Fruit fly (Drosophila melanogaster) whole organism, embryonic: ENCODE measurements around the gene Syt1.

Experiments used
- Adf1 ChIP-seq: fragments of 200-800 bp; sonication (Bioruptor generic); IDR thresholded peaks from 2 replicates; pipeline ENCODE4 v1.3.6; 2022; ENCODE audit warnings: missing biosample characterization, missing genetic modification characterization
- Atf6 ChIP-seq: fragments of 200-800 bp; sonication (Bioruptor generic); IDR thresholded peaks from 2 replicates; pipeline ENCODE4 v1.3.6; 2022; ENCODE audit warnings: missing biosample characterization, missing genetic modification characterization
- CG1024 ChIP-seq: fragments of 200-800 bp; sonication (Bioruptor generic); IDR thresholded peaks from 2 replicates; pipeline ENCODE4 v1.3.6; 2022; ENCODE audit warnings: missing biosample characterization, missing genetic modification characterization
- CG11085 ChIP-seq: fragments of 200-800 bp; sonication (Bioruptor generic); IDR thresholded peaks from 2 replicates; pipeline ENCODE4 v1.3.6; 2022; ENCODE audit warnings: missing biosample characterization, missing genetic modification characterization
- CG11504 ChIP-seq: fragments of 200-800 bp; sonication (Bioruptor generic); optimal IDR thresholded peaks from 3 replicates; lab custom pipeline; 2019; ENCODE audit warnings: missing biosample characterization, mild to moderate bottlenecking, missing genetic modification characterization, moderate library complexity
- CG12155 ChIP-seq: fragments of 200-800 bp; sonication (Bioruptor generic); optimal IDR thresholded peaks from 3 replicates; lab custom pipeline; 2016; ENCODE audit warnings: missing biosample characterization, missing genetic modification characterization
- CG1529 ChIP-seq: fragments of 200-800 bp; sonication (Bioruptor generic); optimal IDR thresholded peaks from 3 replicates; lab custom pipeline; 2018; ENCODE audit warnings: missing biosample characterization, missing genetic modification characterization
- CG15479 ChIP-seq: fragments of 200-800 bp; sonication (Bioruptor generic); optimal IDR thresholded peaks from 3 replicates; lab custom pipeline; 2019; ENCODE audit warnings: missing biosample characterization, mild to moderate bottlenecking, missing genetic modification characterization, moderate library complexity
- CG17912 ChIP-seq: fragments of 200-800 bp; sonication (Bioruptor generic); optimal IDR thresholded peaks from 2 replicates; lab custom pipeline; 2018; ENCODE audit warnings: missing biosample characterization, mild to moderate bottlenecking, missing genetic modification characterization
- CG18011 ChIP-seq: fragments of 200-800 bp; sonication (Bioruptor generic); optimal IDR thresholded peaks from 2 replicates; lab custom pipeline; 2017; ENCODE audit warnings: missing biosample characterization, missing genetic modification characterization, mild to moderate bottlenecking, moderate library complexity, missing genotype
- CG18599 ChIP-seq: fragments of 200-800 bp; sonication (Bioruptor generic); optimal IDR thresholded peaks from 3 replicates; lab custom pipeline; 2017; ENCODE audit warnings: missing biosample characterization, missing genetic modification characterization, mild to moderate bottlenecking, moderate library complexity, missing genetic modification reagents
- CG30403 ChIP-seq: fragments of 200-800 bp; sonication (Bioruptor generic); optimal IDR thresholded peaks from 3 replicates; lab custom pipeline; 2016; ENCODE audit warnings: missing biosample characterization, missing genetic modification characterization
- CG33557 ChIP-seq: fragments of 200-800 bp; sonication (Bioruptor generic); optimal IDR thresholded peaks from 2 replicates; lab custom pipeline; 2019; ENCODE audit warnings: missing biosample characterization, mild to moderate bottlenecking, missing genetic modification characterization, moderate library complexity
- CG3407 ChIP-seq: fragments of 200-800 bp; sonication (Bioruptor generic); optimal IDR thresholded peaks from 2 replicates; lab custom pipeline; 2018; ENCODE audit warnings: missing biosample characterization, mild to moderate bottlenecking, missing genetic modification characterization
- CG34224 ChIP-seq: fragments of 200-800 bp; sonication (Bioruptor generic); IDR thresholded peaks from 3 replicates; pipeline ENCODE4 v1.3.6; 2022; ENCODE audit warnings: missing biosample characterization, missing genetic modification characterization; ENCODE audit not compliant: partially characterized antibody
- CG34376 ChIP-seq: fragments of 200-800 bp; sonication (Bioruptor generic); optimal IDR thresholded peaks from 2 replicates; lab custom pipeline; 2018; ENCODE audit warnings: missing biosample characterization, mild to moderate bottlenecking, missing genetic modification characterization
- CG34422 ChIP-seq: fragments of 200-800 bp; sonication (Bioruptor generic); IDR thresholded peaks from 3 replicates; pipeline ENCODE4 v1.3.6; 2022; ENCODE audit warnings: missing biosample characterization, missing genetic modification characterization
- CG4707 ChIP-seq: fragments of 200-800 bp; sonication (Bioruptor generic); optimal IDR thresholded peaks from 2 replicates; lab custom pipeline; 2018; ENCODE audit warnings: missing biosample characterization, mild to moderate bottlenecking, missing genetic modification characterization, moderate library complexity
- CG6254 ChIP-seq: fragments of 200-800 bp; sonication (Bioruptor generic); optimal IDR thresholded peaks from 3 replicates; lab custom pipeline; 2017; ENCODE audit warnings: mild to moderate bottlenecking, missing biosample characterization, missing genetic modification reagents, missing genetic modification characterization
- CG6654 ChIP-seq: fragments of 200-800 bp; sonication (Bioruptor generic); optimal IDR thresholded peaks from 2 replicates; lab custom pipeline; 2017; ENCODE audit warnings: missing biosample characterization, mild to moderate bottlenecking, missing genetic modification characterization
- CG7556 ChIP-seq: fragments of 200-800 bp; sonication (Bioruptor generic); optimal IDR thresholded peaks from 2 replicates; lab custom pipeline; 2017; ENCODE audit warnings: missing biosample characterization, mild to moderate bottlenecking, missing genetic modification characterization
- CG7786 ChIP-seq: fragments of 200-800 bp; sonication (Bioruptor generic); optimal IDR thresholded peaks from 2 replicates; lab custom pipeline; 2016; ENCODE audit warnings: missing biosample characterization, missing genetic modification characterization
- CG7839 ChIP-seq: fragments of 200-800 bp; sonication (Bioruptor generic); optimal IDR thresholded peaks from 3 replicates; lab custom pipeline; 2018; ENCODE audit warnings: missing biosample characterization, mild to moderate bottlenecking, missing genetic modification characterization, moderate library complexity
- CG8924 ChIP-seq: fragments of 200-800 bp; optimal IDR thresholded peaks from 3 replicates; lab custom pipeline; 2019; ENCODE audit warnings: missing biosample characterization, mild to moderate bottlenecking, missing genetic modification characterization, moderate library complexity
- CG9609 ChIP-seq: fragments of 200-800 bp; sonication (Bioruptor generic); optimal IDR thresholded peaks from 3 replicates; lab custom pipeline; 2016; ENCODE audit warnings: missing biosample characterization, missing genetic modification characterization
- CG9932 ChIP-seq: fragments of 200-800 bp; sonication (Bioruptor generic); IDR thresholded peaks from 2 replicates; pipeline ENCODE4 v1.3.6; 2022; ENCODE audit warnings: missing biosample characterization, missing genetic modification characterization
- CHES-1-like ChIP-seq: fragments of 200-800 bp; sonication (Bioruptor generic); optimal IDR thresholded peaks from 2 replicates; lab custom pipeline; 2016; ENCODE audit warnings: missing biosample characterization, missing genetic modification characterization
- Dfd ChIP-seq, 2 experiments: fragments of >200 bp; optimal IDR thresholded peaks; 2 replicates each; lab custom pipeline; 2017; ENCODE audit warnings: missing biosample characterization in 2 of 2, missing genetic modification characterization in 2 of 2
- Elba2 ChIP-seq: fragments of 200-800 bp; sonication (Bioruptor generic); optimal IDR thresholded peaks from 3 replicates; lab custom pipeline; 2016; ENCODE audit warnings: missing biosample characterization, missing genetic modification characterization
- Ets97D ChIP-seq: fragments of 200-800 bp; sonication (Bioruptor generic); optimal IDR thresholded peaks from 3 replicates; lab custom pipeline; 2016; ENCODE audit warnings: missing biosample characterization, missing genetic modification characterization
- Fer2 ChIP-seq: fragments of 200-800 bp; sonication (Bioruptor generic); optimal IDR thresholded peaks from 2 replicates; lab custom pipeline; 2018; ENCODE audit warnings: missing biosample characterization, mild to moderate bottlenecking, missing genetic modification characterization, moderate library complexity
- Gug ChIP-seq: fragments of 200-800 bp; sonication (Bioruptor generic); IDR thresholded peaks from 4 replicates; pipeline ENCODE4 v1.3.6; 2022; ENCODE audit warnings: missing biosample characterization, missing genetic modification characterization
- Mrtf ChIP-seq: fragments of 200-800 bp; sonication (Bioruptor generic); IDR thresholded peaks from 3 replicates; pipeline ENCODE4 v1.3.6; 2022; ENCODE audit warnings: missing biosample characterization, missing genetic modification characterization
- Nf-YA ChIP-seq: fragments of 200-800 bp; sonication (Bioruptor generic); IDR thresholded peaks from 2 replicates; pipeline ENCODE4 v1.3.6; 2022; ENCODE audit warnings: missing biosample characterization, missing genetic modification characterization
- NfI ChIP-seq: fragments of 200-800 bp; sonication (Bioruptor generic); optimal IDR thresholded peaks from 3 replicates; lab custom pipeline; 2018; ENCODE audit warnings: missing biosample characterization, mild to moderate bottlenecking, missing genetic modification characterization, moderate library complexity
- Pdp1 ChIP-seq, 2 experiments: fragments of 200-800 bp; sonication (Bioruptor generic); optimal IDR thresholded peaks; 3 replicates each; lab custom pipeline; 2016; ENCODE audit warnings: missing biosample characterization in 2 of 2, missing genetic modification characterization in 2 of 2, mild to moderate bottlenecking in 1 of 2, moderate library complexity in 1 of 2
- Poxn ChIP-seq: fragments of 200-800 bp; sonication (Bioruptor generic); IDR thresholded peaks from 2 replicates; pipeline ENCODE4 v1.3.6; 2022; ENCODE audit warnings: missing biosample characterization, missing genetic modification characterization
- Ptx1 ChIP-seq: fragments of 200-800 bp; sonication (Bioruptor generic); IDR thresholded peaks from 2 replicates; pipeline ENCODE4 v1.3.6; 2022; ENCODE audit warnings: missing biosample characterization, missing genetic modification characterization
- Sry-β ChIP-seq: fragments of 200-800 bp; sonication (Bioruptor generic); optimal IDR thresholded peaks from 2 replicates; lab custom pipeline; 2018; ENCODE audit warnings: missing biosample characterization, mild to moderate bottlenecking, missing genetic modification characterization, moderate library complexity
- Usf ChIP-seq: fragments of 200-800 bp; sonication (Bioruptor generic); optimal IDR thresholded peaks from 2 replicates; lab custom pipeline; 2017; ENCODE audit warnings: missing genotype, missing biosample characterization, missing genetic modification characterization
- ara ChIP-seq: fragments of 200-800 bp; sonication (Bioruptor generic); IDR thresholded peaks from 2 replicates; pipeline ENCODE4 v1.3.6; 2022; ENCODE audit warnings: missing biosample characterization, missing genetic modification characterization
- gcm2 ChIP-seq: fragments of 200-800 bp; sonication (Bioruptor generic); optimal IDR thresholded peaks from 2 replicates; lab custom pipeline; 2016; ENCODE audit warnings: missing biosample characterization, missing genetic modification characterization
- knrl ChIP-seq: fragments of 200-800 bp; sonication (Bioruptor generic); IDR thresholded peaks from 3 replicates; pipeline ENCODE4 v1.3.6; 2022; ENCODE audit warnings: missing biosample characterization, missing genetic modification characterization; ENCODE audit not compliant: partially characterized antibody
- lab ChIP-seq: fragments of 200-800 bp; sonication (Bioruptor generic); optimal IDR thresholded peaks from 3 replicates; lab custom pipeline; 2017; ENCODE audit warnings: missing biosample characterization, missing genetic modification characterization, mild to moderate bottlenecking, moderate library complexity, missing genetic modification reagents
- maf-S ChIP-seq: fragments of 200-800 bp; sonication (Bioruptor generic); optimal IDR thresholded peaks from 2 replicates; lab custom pipeline; 2016; ENCODE audit warnings: missing biosample characterization, missing genetic modification characterization
- nmo ChIP-seq: fragments of 200-800 bp; sonication (Bioruptor generic); optimal IDR thresholded peaks from 2 replicates; lab custom pipeline; 2018; ENCODE audit warnings: missing biosample characterization, mild to moderate bottlenecking, missing genetic modification characterization, moderate library complexity
- pita ChIP-seq: fragments of 200-800 bp; sonication (Bioruptor generic); optimal IDR thresholded peaks from 2 replicates; lab custom pipeline; 2017; ENCODE audit warnings: missing biosample characterization, mild to moderate bottlenecking, missing genetic modification characterization
- pros ChIP-seq: fragments of 200-800 bp; sonication (Bioruptor generic); optimal IDR thresholded peaks from 3 replicates; lab custom pipeline; 2019; ENCODE audit warnings: missing biosample characterization, mild to moderate bottlenecking, missing genetic modification characterization, moderate library complexity
- psq ChIP-seq: fragments of 200-800 bp; sonication (Bioruptor generic); optimal IDR thresholded peaks from 2 replicates; lab custom pipeline; 2017; ENCODE audit warnings: missing biosample characterization, missing genetic modification characterization
- shn ChIP-seq: fragments of 200-800 bp; sonication (Bioruptor generic); optimal IDR thresholded peaks from 3 replicates; lab custom pipeline; 2016; ENCODE audit warnings: missing biosample characterization, missing genetic modification characterization
- trem ChIP-seq: fragments of 200-800 bp; optimal IDR thresholded peaks from 3 replicates; lab custom pipeline; 2019; ENCODE audit warnings: missing biosample characterization, mild to moderate bottlenecking, missing genetic modification characterization, moderate library complexity

Syt1 gene

DNA sequence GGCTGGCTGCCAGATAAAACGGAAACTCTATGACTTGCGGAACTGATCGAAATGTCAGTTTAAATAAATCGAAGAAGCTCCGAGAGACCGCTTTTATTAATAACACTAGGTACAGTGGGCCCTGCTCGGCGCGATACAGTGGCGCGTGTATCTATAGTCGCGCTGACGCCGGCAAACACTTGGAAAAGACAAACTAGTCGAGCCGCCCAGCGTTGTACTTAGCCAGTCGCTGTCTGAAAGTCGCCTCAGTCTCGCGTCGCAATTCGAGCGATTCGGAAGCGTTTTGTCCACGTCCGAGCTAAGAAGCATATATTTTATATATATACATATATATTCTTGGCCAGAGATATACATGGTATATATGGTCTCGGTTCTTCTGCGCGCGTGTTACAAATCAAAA, 69.9 kb downstream of the Syt1 start (continued):
- TF ChIP-seq CG12155 (no peak), Fer2 (tag; lab: Kevin White, UChicago) (no peak), Ptx1 (GFP tag; lab: Robert Waterston, UW) (peak; percentile 30; the same call in 1 of the 2 replicates), CG7556 (GFP tag; lab: Kevin White, UChicago) (no peak), CG17912 (GFP tag; lab: Kevin White, UChicago) (no peak), CG33557 (GFP tag; lab: Kevin White, UChicago) (no peak), CG7786 (GFP tag; lab: Kevin White, UChicago) (no peak), CG34422 (GFP tag; lab: Robert Waterston, UW) (peak; percentile 56; the same call in 2 of the 3 replicates), pita (no peak), CG11504 (peak; percentile 50), CG34224 (GFP tag; lab: Robert Waterston, UW) (no peak), CG18011 (GFP tag; lab: Kevin White, UChicago) (no peak), pros (GFP tag; lab: Kevin White, UChicago) (no peak), CG1024 (GFP tag; lab: Robert Waterston, UW) (no peak), Dfd (GFP tag; optimal IDR thresholded peaks at IDR 0.05; lab: Kevin White, UChicago) (no peak), NfI (peak; percentile 46), Ets97D (GFP tag; lab: Kevin White, UChicago) (no peak), nmo (GFP tag; lab: Kevin White, UChicago) (no peak), CG18599 (GFP tag; lab: Kevin White, UChicago) (peak; percentile 68), CG6654 (GFP tag; lab: Kevin White, UChicago) (no peak), CG3407 (GFP tag; lab: Kevin White, UChicago) (no peak), CG7839 (tag; lab: Kevin White, UChicago) (peak; percentile 59), Mrtf (GFP tag; lab: Robert Waterston, UW) (peak; percentile 65; the same call in 1 of the 3 replicates), Nf-YA (no peak), CG9932 (GFP tag; lab: Robert Waterston, UW) (peak; percentile 75), Pdp1 (GFP tag; optimal IDR thresholded peaks at IDR 0.05; lab: Kevin White, UChicago) (no peak), gcm2 (no peak), knrl (no peak), CG15479 (no peak), CG30403 (GFP tag; lab: Kevin White, UChicago) (peak; percentile 18), CG4707 (GFP tag; lab: Kevin White, UChicago) (no peak), CG34376 (GFP tag; lab: Kevin White, UChicago) (peak; percentile 17), CG1529 (no peak), CG8924 (no peak), Sry-β (GFP tag; lab: Kevin White, UChicago) (no peak), Elba2 (no peak), trem (tag; lab: Kevin White, UChicago) (no peak), psq (GFP tag; lab: Kevin White, UChicago) (no peak), CHES-1-like (GFP tag; lab: Kevin White, UChicago) (no peak), maf-S (GFP tag; lab: Kevin White, UChicago) (no peak), lab (GFP tag; lab: Kevin White, UChicago) (peak; percentile 74), CG6254 (no peak), ara (GFP tag; lab: Robert Waterston, UW) (no peak), CG11085 (GFP tag; lab: Robert Waterston, UW) (peak; percentile 49; the same call in 1 of the 2 replicates), Usf (GFP tag; lab: Kevin White, UChicago) (no peak), Adf1 (GFP tag; lab: Robert Waterston, UW) (0 out of 2 replicates have a peak, but pooled peaks have one; percentile 24), Gug (GFP tag; lab: Robert Waterston, UW) (peak; percentile 86; the same call in 3 of the 4 replicates), Atf6 (GFP tag; lab: Robert Waterston, UW) (no peak), Poxn (no peak), CG9609 (GFP tag; lab: Kevin White, UChicago) (no peak), shn (GFP tag; lab: Kevin White, UChicago) (no peak)
